Fruit fly (Drosophila melanogaster): ENCODE data around the gene ncd.

The ncd gene

dm6 chr3R:29763804-29764203 lies 43.1 kb downstream of the ncd start:
- TF ChIP-seq CTCF (optimal IDR thresholded peaks at IDR 0.05) (no peak), CG8478 (optimal IDR thresholded peaks at IDR 0.05) (no peak)

DNA sequence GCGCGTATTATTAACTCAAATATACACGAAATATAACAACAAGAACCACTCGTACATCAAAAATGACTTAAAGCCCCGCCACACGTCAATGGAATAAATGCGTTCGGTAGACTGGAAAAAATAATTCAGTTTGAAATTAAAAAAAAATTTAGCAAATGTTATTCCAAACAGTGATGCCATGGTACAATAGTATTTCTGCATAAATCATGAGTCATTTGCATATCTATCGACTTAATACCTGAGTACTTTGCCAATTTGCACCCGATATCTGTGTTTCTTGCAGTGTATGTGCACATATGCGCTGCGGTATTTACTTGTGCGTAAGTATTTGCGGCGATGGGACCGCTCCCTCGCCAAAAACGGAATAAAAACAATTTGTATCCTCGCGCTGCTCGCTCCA lies 43.8 kb downstream of the ncd start:
- TF ChIP-seq CTCF (optimal IDR thresholded peaks at IDR 0.05) (no peak), CG8478 (optimal IDR thresholded peaks at IDR 0.05) (no peak)

- no peak for TF ChIP-seq CG8478 (optimal IDR thresholded peaks at IDR 0.05)
- TF ChIP-seq CTCF (optimal IDR thresholded peaks at IDR 0.05) = no peak
Observed at dm6 chr3R:29762297-29762696, 44.6 kb downstream of the ncd start.

DNA sequence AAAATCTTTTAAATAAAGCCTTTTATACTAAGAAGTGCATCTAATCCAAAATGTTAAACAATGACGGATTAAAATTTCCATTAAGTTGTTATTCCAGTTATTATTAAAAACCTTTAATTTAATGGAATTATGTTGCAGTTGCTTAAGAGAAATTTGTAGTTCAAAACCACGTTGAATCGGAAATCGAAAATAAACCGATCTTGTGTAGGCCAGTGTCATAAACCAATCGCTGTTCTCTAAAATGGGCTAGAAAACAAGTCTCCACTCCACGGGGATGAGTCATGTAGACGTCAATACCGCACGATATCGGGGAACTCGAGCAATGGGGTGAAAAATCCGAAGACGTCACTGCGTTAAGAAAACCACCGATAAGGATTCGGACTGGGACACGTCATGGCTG lies 45.4 kb downstream of the ncd start:
- TF ChIP-seq CTCF (optimal IDR thresholded peaks at IDR 0.05) = no peak
- no peak for TF ChIP-seq CG8478 (optimal IDR thresholded peaks at IDR 0.05)

- TF ChIP-seq CTCF (optimal IDR thresholded peaks at IDR 0.05) = no peak
- TF ChIP-seq CG8478 (optimal IDR thresholded peaks at IDR 0.05) = no peak
Observed at dm6 chr3R:29760042-29760441, 46.9 kb downstream of the ncd start.

DNA sequence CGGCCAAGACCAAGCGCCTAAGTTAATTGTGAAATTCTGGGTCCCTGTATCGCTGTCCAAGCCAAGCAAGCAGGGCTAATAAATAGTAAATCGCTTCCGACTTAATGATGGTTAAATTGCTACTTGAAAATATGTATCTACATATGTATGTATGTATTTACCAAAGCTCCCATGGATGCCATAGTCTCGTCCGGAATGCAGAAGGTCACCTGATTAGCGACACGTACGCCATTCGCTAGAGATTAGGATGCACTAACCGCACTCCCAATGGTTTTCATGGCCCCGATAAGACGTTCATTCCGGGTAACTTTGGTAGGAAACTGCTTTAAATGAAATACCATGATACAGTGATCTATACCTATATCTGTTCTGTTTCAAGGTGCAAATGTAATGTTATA lies 48.2 kb downstream of the ncd start:
- TF ChIP-seq CG8478 (optimal IDR thresholded peaks at IDR 0.05) (no peak), CTCF (optimal IDR thresholded peaks at IDR 0.05) (no peak)

- TF ChIP-seq CG8478 (optimal IDR thresholded peaks at IDR 0.05) (no peak), CTCF (optimal IDR thresholded peaks at IDR 0.05) (no peak)
Observed at dm6 chr3R:29758129-29758733, 48.7 kb downstream of the ncd start.

dm6 chr3R:29757681-29758080 lies 49.2 kb downstream of the ncd start:
- TF ChIP-seq CTCF (optimal IDR thresholded peaks at IDR 0.05) = no peak
- peak; percentile 48 for TF ChIP-seq CG8478 (optimal IDR thresholded peaks at IDR 0.05)

- TF ChIP-seq CG8478 (optimal IDR thresholded peaks at IDR 0.05) = no peak
- TF ChIP-seq CTCF (optimal IDR thresholded peaks at IDR 0.05) = no peak
Observed at dm6 chr3R:29757226-29757625, 49.7 kb downstream of the ncd start.

DNA sequence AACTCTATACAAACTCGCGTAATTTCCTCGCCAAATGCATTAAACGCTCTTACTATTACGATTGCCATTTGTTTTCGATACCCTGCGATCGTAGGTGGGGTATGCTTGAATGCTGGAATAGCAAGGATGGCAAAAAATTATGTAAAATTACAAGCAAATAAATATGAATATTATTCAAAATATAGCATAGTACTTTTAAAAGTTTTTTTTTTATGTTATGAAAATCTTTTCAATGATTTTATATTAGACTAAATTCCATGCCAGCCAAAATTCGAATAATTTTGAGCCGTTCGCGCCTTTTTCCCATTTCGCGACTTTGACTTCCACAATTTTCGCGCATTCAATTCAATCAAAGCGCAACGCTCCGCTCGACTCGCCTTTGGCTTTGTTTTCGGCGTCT lies 50.8 kb downstream of the ncd start:
- TF ChIP-seq CG8478 (optimal IDR thresholded peaks at IDR 0.05) (no peak), CTCF (optimal IDR thresholded peaks at IDR 0.05) (no peak)

dm6 chr3R:29755248-29755647 lies 51.7 kb downstream of the ncd start:
- TF ChIP-seq CTCF (optimal IDR thresholded peaks at IDR 0.05) (no peak), CG8478 (optimal IDR thresholded peaks at IDR 0.05) (no peak)

All from S2 (cell line).